Fruit fly (Drosophila melanogaster) whole organism, embryonic: ENCODE data around the gene CG8006.

Source experiments
- ATbp ChIP-seq: fragments of 200-800 bp; sonication (Bioruptor generic); optimal IDR thresholded peaks from 2 replicates; lab custom pipeline; 2017; ENCODE audit warnings: missing biosample characterization, mild to moderate bottlenecking, missing genetic modification characterization, missing genetic modification reagents
- Atf-2 ChIP-seq: fragments of 200-800 bp; sonication (Bioruptor generic); optimal IDR thresholded peaks from 2 replicates; lab custom pipeline; 2016; ENCODE audit warnings: missing biosample characterization, missing genetic modification characterization
- BtbVII ChIP-seq: fragments of 200-800 bp; sonication (Bioruptor generic); optimal IDR thresholded peaks from 3 replicates; lab custom pipeline; 2017; ENCODE audit warnings: missing biosample characterization, mild to moderate bottlenecking, missing genetic modification characterization
- CG10274 ChIP-seq: fragments of 200-800 bp; sonication (Bioruptor generic); optimal IDR thresholded peaks from 3 replicates; lab custom pipeline; 2017; ENCODE audit warnings: missing biosample characterization, mild to moderate bottlenecking, missing genetic modification characterization
- CG11093 ChIP-seq: fragments of 200-800 bp; sonication (Bioruptor generic); IDR thresholded peaks from 3 replicates; pipeline ENCODE4 v1.3.6; 2022; ENCODE audit warnings: missing biosample characterization, missing genetic modification characterization
- CG12744 ChIP-seq: fragments of 200-800 bp; sonication (Bioruptor generic); optimal IDR thresholded peaks from 2 replicates; lab custom pipeline; 2016; ENCODE audit warnings: missing biosample characterization, missing genetic modification characterization
- CG14860 ChIP-seq: fragments of 200-800 bp; sonication (Bioruptor generic); IDR thresholded peaks from 3 replicates; pipeline ENCODE4 v1.3.6; 2022; ENCODE audit warnings: missing biosample characterization, missing genetic modification characterization; ENCODE audit not compliant: partially characterized antibody
- CG1529 ChIP-seq: fragments of 200-800 bp; sonication (Bioruptor generic); optimal IDR thresholded peaks from 3 replicates; lab custom pipeline; 2018; ENCODE audit warnings: missing biosample characterization, missing genetic modification characterization
- CG1603 ChIP-seq: fragments of 200-800 bp; sonication (Bioruptor generic); optimal IDR thresholded peaks from 2 replicates; lab custom pipeline; 2019; ENCODE audit warnings: missing biosample characterization, mild to moderate bottlenecking, missing genetic modification characterization, moderate library complexity
- CG17385 ChIP-seq: fragments of 200-800 bp; sonication (Bioruptor generic); optimal IDR thresholded peaks from 3 replicates; lab custom pipeline; 2018; ENCODE audit warnings: missing biosample characterization, mild to moderate bottlenecking, missing genetic modification characterization
- CG17568 ChIP-seq: fragments of 200-800 bp; sonication (Bioruptor generic); optimal IDR thresholded peaks from 2 replicates; lab custom pipeline; 2018; ENCODE audit warnings: missing biosample characterization, mild to moderate bottlenecking, missing genetic modification characterization, moderate library complexity
- CG31365 ChIP-seq: fragments of 200-800 bp; sonication (Bioruptor generic); optimal IDR thresholded peaks from 2 replicates; lab custom pipeline; 2018; ENCODE audit warnings: missing biosample characterization, mild to moderate bottlenecking, missing genetic modification characterization
- CG4707 ChIP-seq: fragments of 200-800 bp; sonication (Bioruptor generic); optimal IDR thresholded peaks from 2 replicates; lab custom pipeline; 2018; ENCODE audit warnings: missing biosample characterization, mild to moderate bottlenecking, missing genetic modification characterization, moderate library complexity
- CG5245 ChIP-seq: fragments of 200-800 bp; sonication (Bioruptor generic); optimal IDR thresholded peaks from 3 replicates; lab custom pipeline; 2016; ENCODE audit warnings: missing biosample characterization, missing genetic modification characterization
- CG6689 ChIP-seq: fragments of 200-800 bp; sonication (Bioruptor generic); IDR thresholded peaks from 2 replicates; pipeline ENCODE4 v1.3.6; 2022; ENCODE audit warnings: missing biosample characterization, missing genetic modification characterization
- CG9215 ChIP-seq: fragments of 200-800 bp; sonication (Bioruptor generic); IDR thresholded peaks from 2 replicates; pipeline ENCODE4 v1.3.6; 2022; ENCODE audit warnings: missing biosample characterization, missing genetic modification characterization
- CG9437 ChIP-seq: fragments of 200-800 bp; sonication (Bioruptor generic); optimal IDR thresholded peaks from 2 replicates; lab custom pipeline; 2018; ENCODE audit warnings: missing biosample characterization, mild to moderate bottlenecking, missing genetic modification characterization
- CG9727 ChIP-seq: fragments of 200-800 bp; sonication (Bioruptor generic); optimal IDR thresholded peaks from 3 replicates; lab custom pipeline; 2017; ENCODE audit warnings: missing biosample characterization, mild to moderate bottlenecking, missing genetic modification characterization
- CG9797 ChIP-seq: fragments of 200-800 bp; sonication (Bioruptor generic); optimal IDR thresholded peaks from 3 replicates; lab custom pipeline; 2018; ENCODE audit warnings: missing biosample characterization, mild to moderate bottlenecking, missing genetic modification characterization
- CkIIα-i1 ChIP-seq: fragments of 200-800 bp; sonication (Bioruptor generic); IDR thresholded peaks from 2 replicates; pipeline ENCODE4 v1.3.6; 2022; ENCODE audit warnings: missing biosample characterization, missing genetic modification characterization
- D ChIP-seq, 2 experiments: fragments of 200-800 bp in 1 of 2; fragments of >200 bp in 1 of 2; sonication (Bioruptor generic) in 1 of 2; optimal IDR thresholded peaks; 2 replicates in 1 of 2; 3 replicates in 1 of 2; lab custom pipeline; 2017; ENCODE audit warnings: mild to moderate bottlenecking in 1 of 2, missing biosample characterization in 1 of 2, missing genetic modification characterization in 1 of 2, missing genetic modification reagents in 1 of 2
- Dll ChIP-seq: fragments of 200-800 bp; sonication (Bioruptor generic); IDR thresholded peaks from 4 replicates; pipeline ENCODE4 v1.3.6; 2022; ENCODE audit warnings: missing biosample characterization, missing genetic modification characterization; ENCODE audit not compliant: partially characterized antibody
- Doc2 ChIP-seq: fragments of 200-800 bp; sonication (Bioruptor generic); IDR thresholded peaks from 2 replicates; pipeline ENCODE4 v1.3.6; 2022; ENCODE audit warnings: missing biosample characterization, missing genetic modification characterization
- Dp ChIP-seq: fragments of 200-800 bp; sonication (Bioruptor generic); optimal IDR thresholded peaks from 2 replicates; lab custom pipeline; 2018; ENCODE audit warnings: missing biosample characterization, mild to moderate bottlenecking, missing genetic modification characterization, moderate library complexity
- Fer1 ChIP-seq: fragments of 200-800 bp; sonication (Bioruptor generic); optimal IDR thresholded peaks from 2 replicates; lab custom pipeline; 2017; ENCODE audit warnings: missing biosample characterization, mild to moderate bottlenecking, missing genetic modification characterization
- Hr3 ChIP-seq: fragments of 200-800 bp; sonication (Bioruptor generic); optimal IDR thresholded peaks from 3 replicates; lab custom pipeline; 2016; ENCODE audit warnings: missing biosample characterization, missing genetic modification characterization
- Kr ChIP-seq: fragments of 200-800 bp; sonication (Bioruptor generic); optimal IDR thresholded peaks from 2 replicates; lab custom pipeline; 2017; ENCODE audit warnings: missing biosample characterization, mild to moderate bottlenecking, missing genetic modification characterization
- NC2β ChIP-seq: fragments of 200-800 bp; sonication (Bioruptor generic); optimal IDR thresholded peaks from 2 replicates; lab custom pipeline; 2016; ENCODE audit warnings: missing biosample characterization, missing genetic modification characterization
- Pdp1 ChIP-seq, 2 experiments: fragments of 200-800 bp; sonication (Bioruptor generic); optimal IDR thresholded peaks; 3 replicates each; lab custom pipeline; 2016; ENCODE audit warnings: missing biosample characterization in 2 of 2, missing genetic modification characterization in 2 of 2, mild to moderate bottlenecking in 1 of 2, moderate library complexity in 1 of 2
- Six4 ChIP-seq: fragments of 200-800 bp; sonication (Bioruptor generic); optimal IDR thresholded peaks from 2 replicates; lab custom pipeline; 2016; ENCODE audit warnings: missing biosample characterization, missing genetic modification characterization
- Sry-β ChIP-seq: fragments of 200-800 bp; sonication (Bioruptor generic); optimal IDR thresholded peaks from 2 replicates; lab custom pipeline; 2018; ENCODE audit warnings: missing biosample characterization, mild to moderate bottlenecking, missing genetic modification characterization, moderate library complexity
- Sry-δ ChIP-seq: fragments of 200-800 bp; sonication (Bioruptor generic); optimal IDR thresholded peaks from 2 replicates; lab custom pipeline; 2016; ENCODE audit warnings: missing biosample characterization, missing genetic modification characterization
- abd-A ChIP-seq: fragments of 200-800 bp; sonication (Bioruptor generic); optimal IDR thresholded peaks from 3 replicates; lab custom pipeline; 2019; ENCODE audit warnings: missing biosample characterization, mild to moderate bottlenecking, missing genetic modification characterization, moderate library complexity
- bbx ChIP-seq: fragments of 200-800 bp; sonication (Bioruptor generic); IDR thresholded peaks from 2 replicates; pipeline ENCODE4 v1.3.6; 2022; ENCODE audit warnings: missing biosample characterization, missing genetic modification characterization; ENCODE audit not compliant: partially characterized antibody
- crol ChIP-seq: fragments of 200-800 bp; sonication (Bioruptor generic); IDR thresholded peaks from 2 replicates; pipeline ENCODE4 v1.3.6; 2022; ENCODE audit warnings: missing biosample characterization, missing genetic modification characterization
- ems ChIP-seq: fragments of 200-800 bp; sonication (Bioruptor generic); optimal IDR thresholded peaks from 3 replicates; lab custom pipeline; 2016; ENCODE audit warnings: missing biosample characterization, missing genetic modification characterization
- gsb ChIP-seq: fragments of 200-800 bp; sonication (Bioruptor generic); IDR thresholded peaks from 2 replicates; pipeline ENCODE4 v1.3.6; 2022; ENCODE audit warnings: missing biosample characterization, missing genetic modification characterization
- gt ChIP-seq: fragments of 200-800 bp; sonication (Bioruptor generic); IDR thresholded peaks from 2 replicates; pipeline ENCODE4 v1.3.6; 2022; ENCODE audit warnings: missing biosample characterization, missing genetic modification characterization
- kah ChIP-seq: fragments of 200-800 bp; sonication (Bioruptor generic); optimal IDR thresholded peaks from 2 replicates; lab custom pipeline; 2018; ENCODE audit warnings: missing biosample characterization, mild to moderate bottlenecking, missing genetic modification characterization
- lola ChIP-seq, 3 experiments: fragments of >200 bp in 2 of 3; fragments of 200-800 bp in 1 of 3; sonication (Bioruptor generic) in 1 of 3; optimal IDR thresholded peaks; 2 replicates each; lab custom pipeline; 2017 to 2019; ENCODE audit warnings: missing biosample characterization in 3 of 3, missing genetic modification characterization in 3 of 3, mild to moderate bottlenecking in 1 of 3, moderate library complexity in 1 of 3
- nom ChIP-seq: fragments of 200-800 bp; sonication (Bioruptor generic); optimal IDR thresholded peaks from 2 replicates; lab custom pipeline; 2017; ENCODE audit warnings: missing biosample characterization, missing genetic modification characterization, mild to moderate bottlenecking, moderate library complexity, missing genetic modification reagents
- pita ChIP-seq: fragments of 200-800 bp; sonication (Bioruptor generic); optimal IDR thresholded peaks from 2 replicates; lab custom pipeline; 2017; ENCODE audit warnings: missing biosample characterization, mild to moderate bottlenecking, missing genetic modification characterization
- sc ChIP-seq, 3 experiments: fragments of >200 bp in 2 of 3; fragments of 200-800 bp in 1 of 3; sonication (Bioruptor generic) in 1 of 3; optimal IDR thresholded peaks; 2 replicates in 2 of 3; 3 replicates in 1 of 3; lab custom pipeline; 2017; ENCODE audit warnings: mild to moderate bottlenecking in 1 of 3, missing biosample characterization in 1 of 3, missing genetic modification characterization in 1 of 3, missing genetic modification reagents in 1 of 3
- slbo ChIP-seq: fragments of 200-800 bp; sonication (Bioruptor generic); IDR thresholded peaks from 2 replicates; pipeline ENCODE4 v1.3.6; 2022; ENCODE audit warnings: missing biosample characterization, missing genetic modification characterization
- tll ChIP-seq, 2 experiments: fragments of 200-800 bp in 1 of 2; fragments of >200 bp in 1 of 2; sonication (Bioruptor generic) in 1 of 2; optimal IDR thresholded peaks; 2 replicates each; lab custom pipeline; 2017 to 2019; ENCODE audit warnings: missing biosample characterization in 2 of 2, missing genetic modification characterization in 2 of 2, mild to moderate bottlenecking in 1 of 2, moderate library complexity in 1 of 2
- tna ChIP-seq: fragments of 200-800 bp; sonication (Bioruptor generic); IDR thresholded peaks from 2 replicates; pipeline ENCODE4 v1.3.6; 2022; ENCODE audit warnings: missing biosample characterization, missing genetic modification characterization; ENCODE audit not compliant: partially characterized antibody
- unc-4 ChIP-seq: fragments of 200-800 bp; sonication (Bioruptor generic); IDR thresholded peaks from 2 replicates; pipeline ENCODE4 v1.3.6; 2022; ENCODE audit warnings: missing biosample characterization, missing genetic modification characterization; ENCODE audit not compliant: partially characterized antibody

CG8006 gene

dm6 chr3L:8177795-8178564 is 33.7 kb upstream of the CG8006 start, which contains the start of gene Nmt (continued):
- TF ChIP-seq sc (optimal IDR thresholded peaks at IDR 0.05; lab: Kevin White, UChicago), result no peak
- no peak for TF ChIP-seq sc (GFP tag; optimal IDR thresholded peaks at IDR 0.05; lab: Kevin White, UChicago)
- TF ChIP-seq CG9215 (GFP tag; lab: Robert Waterston, UW), result no peak
- 0 out of 3 replicates have a peak, but pooled peaks have one; percentile 11 for TF ChIP-seq CG11093 (GFP tag; lab: Robert Waterston, UW)
- no peak for TF ChIP-seq Sry-β
- TF ChIP-seq Dp (GFP tag; lab: Kevin White, UChicago), result peak; percentile 79
- peak; percentile 17 for TF ChIP-seq CG17385 (GFP tag; lab: Kevin White, UChicago)
- TF ChIP-seq CG9727 (GFP tag; lab: Kevin White, UChicago), result peak; percentile 12
- peak; percentile 82 for TF ChIP-seq slbo (GFP tag; lab: Robert Waterston, UW)
- no peak for TF ChIP-seq gsb (GFP tag; lab: Robert Waterston, UW)
- TF ChIP-seq CG1603, result peak; percentile 33
- no peak for TF ChIP-seq Doc2 (GFP tag; lab: Robert Waterston, UW)
- TF ChIP-seq CG9437 (GFP tag; lab: Kevin White, UChicago), result peak; percentile 10
- no peak for TF ChIP-seq CkIIα-i1 (GFP tag; lab: Robert Waterston, UW)
- no peak for TF ChIP-seq nom (GFP tag; lab: Kevin White, UChicago)
- TF ChIP-seq Atf-2 (GFP tag; lab: Kevin White, UChicago), result no peak
- peak; percentile 53; the same call in 1 of the 2 replicates for TF ChIP-seq tna (GFP tag; lab: Robert Waterston, UW)
- TF ChIP-seq pita (GFP tag; lab: Kevin White, UChicago), result no peak
- TF ChIP-seq CG10274 (GFP tag; lab: Kevin White, UChicago), result no peak
- no peak for TF ChIP-seq CG6689 (GFP tag; lab: Robert Waterston, UW)
- TF ChIP-seq kah, result no peak
- no peak for TF ChIP-seq ems (GFP tag; lab: Kevin White, UChicago)
- peak; percentile 82 for TF ChIP-seq Dll (GFP tag; lab: Robert Waterston, UW)
- TF ChIP-seq CG9797 (GFP tag; lab: Kevin White, UChicago), result peak; percentile 67
- TF ChIP-seq Six4, result no peak
- TF ChIP-seq CG17568 (GFP tag; lab: Kevin White, UChicago), result no peak
- TF ChIP-seq Hr3 (GFP tag; lab: Kevin White, UChicago), result no peak
- TF ChIP-seq Sry-δ, result peak; percentile 68
- TF ChIP-seq lola (GFP tag; optimal IDR thresholded peaks at IDR 0.05; lab: Kevin White, UChicago), result peak in 1 of 3 experiments; percentile 5
- TF ChIP-seq CG4707, result no peak
- TF ChIP-seq CG14860 (GFP tag; lab: Robert Waterston, UW), result peak; percentile 53; the same call in 2 of the 3 replicates
- TF ChIP-seq NC2β, result no peak
- TF ChIP-seq tll (GFP tag; optimal IDR thresholded peaks at IDR 0.05; lab: Kevin White, UChicago), result no peak
- TF ChIP-seq Fer1 (GFP tag; lab: Kevin White, UChicago), result no peak
- TF ChIP-seq bbx (GFP tag; lab: Robert Waterston, UW), result peak; percentile 82
- no peak for TF ChIP-seq CG1529 (GFP tag; lab: Kevin White, UChicago)
- no peak for TF ChIP-seq CG31365 (tag; lab: Kevin White, UChicago)
- TF ChIP-seq unc-4 (GFP tag; lab: Robert Waterston, UW), result peak; percentile 81
- no peak for TF ChIP-seq abd-A (tag; lab: Kevin White, UChicago)
- TF ChIP-seq D (optimal IDR thresholded peaks at IDR 0.05; lab: Kevin White, UChicago), result no peak
- TF ChIP-seq D (GFP tag; optimal IDR thresholded peaks at IDR 0.05; lab: Kevin White, UChicago), result no peak
- no peak for TF ChIP-seq Kr (GFP tag; lab: Kevin White, UChicago)
- TF ChIP-seq gt, result no peak
- TF ChIP-seq CG12744 (GFP tag; lab: Kevin White, UChicago), result no peak
- TF ChIP-seq BtbVII (GFP tag; lab: Kevin White, UChicago), result no peak
- TF ChIP-seq Pdp1 (GFP tag; optimal IDR thresholded peaks at IDR 0.05; lab: Kevin White, UChicago), result peak in 1 of 2 experiments; percentile 4
- no peak for TF ChIP-seq CG5245 (GFP tag; lab: Kevin White, UChicago)
- no peak for TF ChIP-seq crol (GFP tag; lab: Robert Waterston, UW)
- TF ChIP-seq ATbp (GFP tag; lab: Kevin White, UChicago), result no peak
